Worm (Caenorhabditis elegans): ENCODE data around the gene F14D7.8.

F14D7.8 gene

DNA sequence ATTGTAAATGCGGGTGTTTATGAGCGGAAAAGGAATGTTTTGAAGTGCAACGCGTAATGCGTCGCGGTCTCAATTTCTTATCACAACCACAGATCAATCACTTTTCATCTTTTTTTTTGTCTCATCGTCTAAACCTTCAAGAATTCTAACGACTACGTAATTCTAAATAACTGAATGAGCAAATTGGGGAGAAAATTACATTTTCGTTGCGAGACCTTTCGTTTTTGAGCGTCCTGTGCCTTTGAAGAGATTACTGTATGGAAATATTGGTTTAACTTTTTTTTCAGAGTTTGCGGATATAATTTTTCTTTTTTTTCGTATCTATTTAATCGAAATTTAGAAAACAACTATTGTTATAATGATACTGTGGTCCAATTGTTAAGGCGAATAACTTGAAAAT is 37.9 kb upstream of the F14D7.8 start:
- TF ChIP-seq repo-1 (tag; optimal IDR thresholded peaks at IDR 0.05), result no peak
- TF ChIP-seq F33H1.4 (GFP tag; IDR thresholded peaks at IDR 0.05), result peak; percentile 67
- 0 out of 2 replicates have a peak, but pooled peaks have one; percentile 19 for TF ChIP-seq pbrm-1 (GFP tag; IDR thresholded peaks at IDR 0.05)
- TF ChIP-seq B0035.1 (tag; optimal IDR thresholded peaks at IDR 0.05), result no peak
- TF ChIP-seq madf-8 (GFP tag; conservative IDR thresholded peaks at IDR 0.05), result no peak
- TF ChIP-seq mcd-1 (GFP tag; IDR thresholded peaks at IDR 0.05), result no peak
- TF ChIP-seq ztf-26 (tag; optimal IDR thresholded peaks at IDR 0.05), result no peak
- peak; percentile 63 for TF ChIP-seq lsl-1 (GFP tag; optimal IDR thresholded peaks at IDR 0.05)
- TF ChIP-seq lin-26 (GFP tag; IDR thresholded peaks at IDR 0.05), result peak; percentile 17; the same call in 1 of the 2 replicates
- TF ChIP-seq C06A6.2 (GFP tag; conservative IDR thresholded peaks at IDR 0.05), result no peak
- TF ChIP-seq F57C9.4 (tag; optimal IDR thresholded peaks at IDR 0.05), result no peak
- TF ChIP-seq attf-6 (GFP tag; IDR thresholded peaks at IDR 0.05), result 0 out of 2 replicates have a peak, but pooled peaks have one; percentile 35
- no peak for TF ChIP-seq die-1 (tag; optimal IDR thresholded peaks at IDR 0.05)
- no peak for TF ChIP-seq lin-35 (GFP tag; optimal IDR thresholded peaks at IDR 0.05)
- TF ChIP-seq unc-62 (GFP tag; optimal IDR thresholded peaks at IDR 0.05), result no peak
- TF ChIP-seq F52B5.7 (tag; optimal IDR thresholded peaks at IDR 0.05), result no peak
- TF ChIP-seq snpc-3.4 (tag; optimal IDR thresholded peaks at IDR 0.05), result peak; percentile 25
- TF ChIP-seq ceh-100 (GFP tag; IDR thresholded peaks at IDR 0.05), result no peak
- no peak for TF ChIP-seq ceh-91 (GFP tag; IDR thresholded peaks at IDR 0.05)
- 0 out of 2 replicates have a peak, but pooled peaks have one; percentile 19 for TF ChIP-seq ztf-25 (GFP tag; IDR thresholded peaks at IDR 0.05)
- TF ChIP-seq tbx-9 (tag; optimal IDR thresholded peaks at IDR 0.05; ENCODE audit: borderline replicate concordance), result no peak
- TF ChIP-seq madf-6 (GFP tag; IDR thresholded peaks at IDR 0.05), result peak; percentile 62
- no peak for TF ChIP-seq pha-4 (tag; optimal IDR thresholded peaks at IDR 0.05)
- TF ChIP-seq D2030.7 (GFP tag; IDR thresholded peaks at IDR 0.05), result peak; percentile 13; the same call in 1 of the 2 replicates
- no peak for TF ChIP-seq lin-54 (GFP tag; optimal IDR thresholded peaks at IDR 0.05)
- no peak for TF ChIP-seq Y53G8AR.9 (GFP tag; conservative IDR thresholded peaks at IDR 0.05)

DNA sequence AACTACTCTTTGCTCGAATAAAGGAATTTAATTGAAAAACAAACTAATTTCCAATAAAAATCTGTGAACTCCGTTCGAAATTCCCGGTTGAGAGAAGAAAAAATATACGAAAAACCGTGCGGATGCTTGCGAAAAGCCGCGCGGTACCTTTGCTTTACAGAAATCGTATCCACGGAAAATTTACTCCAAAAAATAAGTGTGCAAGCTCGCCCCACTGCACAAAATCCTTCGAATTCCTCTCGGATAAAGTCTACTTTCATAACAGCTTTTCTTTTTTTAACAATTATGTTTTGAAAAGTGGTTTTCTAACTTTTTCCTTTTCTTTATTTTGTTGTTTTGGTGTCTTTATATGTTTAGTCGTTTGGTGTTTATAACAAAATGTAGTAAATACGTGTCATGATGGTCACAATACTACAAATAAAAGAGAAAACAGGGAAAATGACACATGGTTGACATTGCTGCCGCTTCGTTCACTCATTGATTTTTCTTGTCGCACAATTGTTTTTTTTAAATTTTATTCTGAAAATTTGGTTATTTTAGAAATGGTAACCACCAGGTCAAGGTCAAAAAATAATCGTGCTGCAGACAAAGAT is 34.7 kb upstream of the F14D7.8 start, which contains the start of gene cept-2:
TSS of gene cept-2 (plus strand) at position 533 of the 593 bp plus-strand sequence.
- TF ChIP-seq lir-1 (GFP tag; conservative IDR thresholded peaks at IDR 0.05) (peak; percentile 68), dpff-1 (tag; optimal IDR thresholded peaks at IDR 0.05) (no peak), snpc-1.1 (tag; optimal IDR thresholded peaks at IDR 0.05; ENCODE audit: insufficient read depth) (peak; percentile 45), ZK185.1 (tag; optimal IDR thresholded peaks at IDR 0.05; ENCODE audit: poor library complexity, severe bottlenecking) (peak; percentile 95), him-1 (tag; optimal IDR thresholded peaks at IDR 0.05) (peak; percentile 36), hmg-20 (GFP tag; IDR thresholded peaks at IDR 0.05) (0 out of 2 replicates have a peak, but pooled peaks have one; percentile 43), B0019.2 (GFP tag; conservative IDR thresholded peaks at IDR 0.05) (no peak), bed-2 (GFP tag; IDR thresholded peaks at IDR 0.05) (0 out of 2 replicates have a peak, but pooled peaks have one; percentile 25), madf-8 (GFP tag; conservative IDR thresholded peaks at IDR 0.05) (no peak), pha-4 (tag; optimal IDR thresholded peaks at IDR 0.05) (peak; percentile 45), F10E7.11 (tag; optimal IDR thresholded peaks at IDR 0.05) (no peak), nhr-27 (tag; optimal IDR thresholded peaks at IDR 0.05) (no peak), hlh-26 (GFP tag; conservative IDR thresholded peaks at IDR 0.05) (no peak), ceh-100 (GFP tag; IDR thresholded peaks at IDR 0.05) (peak; percentile 98), ekl-4 (GFP tag; IDR thresholded peaks at IDR 0.05) (peak; percentile 81), ztf-6 (GFP tag; IDR thresholded peaks at IDR 0.05) (no peak), ceh-91 (GFP tag; IDR thresholded peaks at IDR 0.05) (0 out of 2 replicates have a peak, but pooled peaks have one; percentile 30), madf-10 (tag; optimal IDR thresholded peaks at IDR 0.05) (no peak), hmg-1.2 (GFP tag; IDR thresholded peaks at IDR 0.05) (peak; percentile 62), snpc-3.4 (tag; optimal IDR thresholded peaks at IDR 0.05) (peak; percentile 80), ets-4 (GFP tag; optimal IDR thresholded peaks at IDR 0.05) (no peak), D2030.7 (GFP tag; IDR thresholded peaks at IDR 0.05) (peak; percentile 27; the same call in 1 of the 2 replicates), ama-1 (optimal IDR thresholded peaks at IDR 0.05) (no peak), ama-1 (GFP tag; optimal IDR thresholded peaks at IDR 0.05) (no peak), ztf-18 (tag; optimal IDR thresholded peaks at IDR 0.05) (peak; percentile 80), attf-3 (GFP tag; conservative IDR thresholded peaks at IDR 0.05) (peak; percentile 69), fkh-3 (tag; optimal IDR thresholded peaks at IDR 0.05) (no peak)

Measured in whole organism, young adult.